Fruit fly (Drosophila melanogaster) S2 (cell line): ENCODE data around the gene pnr.

Experiments
- CG8478 ChIP-seq: fragments of >200 bp; optimal IDR thresholded peaks from 2 replicates; lab custom pipeline; 2018
- CTCF ChIP-seq, 2 experiments: fragments of >200 bp; optimal IDR thresholded peaks; 2 replicates each; lab custom pipeline; 2018

The pnr gene

dm6 chr3R:16033727-16034126, 7.8 kb downstream of the pnr start:
- no peak for TF ChIP-seq CTCF (optimal IDR thresholded peaks at IDR 0.05; lab: Kevin White, UChicago)
- no peak for TF ChIP-seq CG8478 (lab: Kevin White, UChicago)

- TF ChIP-seq CTCF (optimal IDR thresholded peaks at IDR 0.05; lab: Kevin White, UChicago) (no peak), CG8478 (lab: Kevin White, UChicago) (no peak)
These were observed 8.3 kb downstream of the pnr start for dm6 chr3R:16034186-16034585.

dm6 chr3R:16038049-16038448, 12.2 kb downstream of the pnr start:
- TF ChIP-seq CG8478 (lab: Kevin White, UChicago) (no peak), CTCF (optimal IDR thresholded peaks at IDR 0.05; lab: Kevin White, UChicago) (no peak)

- TF ChIP-seq CTCF (optimal IDR thresholded peaks at IDR 0.05; lab: Kevin White, UChicago): no peak
- TF ChIP-seq CG8478 (lab: Kevin White, UChicago): no peak
These were observed 13.7 kb downstream of the pnr start for dm6 chr3R:16039557-16039956.

dm6 chr3R:16040925-16041324, 15.0 kb downstream of the pnr start:
- TF ChIP-seq CTCF (optimal IDR thresholded peaks at IDR 0.05; lab: Kevin White, UChicago): peak in 1 of 2 experiments; percentile 54
- no peak for TF ChIP-seq CG8478 (lab: Kevin White, UChicago)

- TF ChIP-seq CG8478 (lab: Kevin White, UChicago) (no peak), CTCF (optimal IDR thresholded peaks at IDR 0.05; lab: Kevin White, UChicago) (no peak)
These were observed 16.4 kb downstream of the pnr start for dm6 chr3R:16042137-16042899.

- no peak for TF ChIP-seq CTCF (optimal IDR thresholded peaks at IDR 0.05; lab: Kevin White, UChicago)
- no peak for TF ChIP-seq CG8478 (lab: Kevin White, UChicago)
These were observed 17.1 kb downstream of the pnr start, which contains the start of gene Jhbp4 for dm6 chr3R:16042900-16043548. TSS of gene Jhbp4 (plus strand) at chr3R:16043498.

dm6 chr3R:16046030-16046429, 20.2 kb downstream of the pnr start, which contains the start of gene Jhbp5:
TSS of gene Jhbp5 (minus strand) at chr3R:16046130.
- TF ChIP-seq CTCF (optimal IDR thresholded peaks at IDR 0.05; lab: Kevin White, UChicago) (no peak), CG8478 (lab: Kevin White, UChicago) (no peak)

dm6 chr3R:16049369-16049768, 23.5 kb downstream of the pnr start, which contains the start of the genes IKKbeta and CG5013:
TSS of gene IKKbeta (minus strand) at chr3R:16049421.
TSS of gene CG5013 (plus strand) at chr3R:16049670.
- TF ChIP-seq CG8478 (lab: Kevin White, UChicago) (no peak), CTCF (optimal IDR thresholded peaks at IDR 0.05; lab: Kevin White, UChicago) (peak in 1 of 2 experiments; percentile 19)

dm6 chr3R:16050621-16051328, 24.9 kb downstream of the pnr start, which contains the start of gene msps:
TSS of gene msps (plus strand) at chr3R:16050801.
- TF ChIP-seq CG8478 (lab: Kevin White, UChicago) (no peak), CTCF (optimal IDR thresholded peaks at IDR 0.05; lab: Kevin White, UChicago) (peak; percentile 2 to 22)

dm6 chr3R:16051329-16051679, 25.4 kb downstream of the pnr start:
- TF ChIP-seq CTCF (optimal IDR thresholded peaks at IDR 0.05; lab: Kevin White, UChicago) (no peak), CG8478 (lab: Kevin White, UChicago) (no peak)

dm6 chr3R:16067494-16067893, 41.6 kb downstream of the pnr start, which contains the start of gene CG10185:
TSS of gene CG10185 (minus strand) at chr3R:16067594.
- no peak for TF ChIP-seq CTCF (optimal IDR thresholded peaks at IDR 0.05; lab: Kevin White, UChicago)
- TF ChIP-seq CG8478 (lab: Kevin White, UChicago): no peak

dm6 chr3R:16069266-16069665, 43.4 kb downstream of the pnr start:
- TF ChIP-seq CG8478 (lab: Kevin White, UChicago) (no peak), CTCF (optimal IDR thresholded peaks at IDR 0.05; lab: Kevin White, UChicago) (no peak)

- TF ChIP-seq CTCF (optimal IDR thresholded peaks at IDR 0.05; lab: Kevin White, UChicago): no peak
- TF ChIP-seq CG8478 (lab: Kevin White, UChicago): no peak
These were observed 46.1 kb downstream of the pnr start for dm6 chr3R:16071689-16072580.
